Fruit fly (Drosophila melanogaster): ENCODE measurements around the gene zen2.

The zen2 gene

DNA sequence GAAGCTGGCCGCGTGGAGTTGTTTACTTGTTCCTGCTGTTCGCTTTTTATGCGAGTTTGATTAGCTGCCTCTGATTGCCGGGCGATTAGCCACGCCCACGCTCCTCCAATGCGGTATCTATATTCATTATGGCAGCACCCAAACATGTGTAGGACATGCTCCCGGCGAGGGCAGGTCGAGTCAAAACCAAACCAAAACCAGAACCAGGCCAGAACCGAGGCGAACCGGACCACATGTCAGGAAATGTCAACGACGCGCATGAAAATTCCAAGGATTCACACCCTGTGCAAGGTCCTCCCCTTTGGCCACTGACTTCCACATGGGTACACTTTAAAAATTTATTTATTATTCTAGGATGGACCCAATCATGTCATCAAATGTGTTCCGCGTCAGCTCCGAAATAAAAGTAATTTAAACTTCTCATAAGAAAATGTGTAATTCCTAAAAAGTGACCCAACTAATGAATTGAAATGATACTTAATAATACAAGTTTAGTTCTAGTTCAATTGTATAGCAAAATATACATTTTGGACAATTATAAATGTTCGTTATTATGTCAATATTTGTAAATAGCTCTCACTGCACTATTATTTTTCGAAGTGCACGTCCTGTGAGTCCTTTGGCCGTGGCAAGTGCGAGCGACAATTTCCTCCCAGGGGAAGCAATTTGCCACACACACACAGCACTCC, 7.7 kb upstream of the zen2 start:
- TF ChIP-seq jim (GFP tag; optimal IDR thresholded peaks at IDR 0.05): no peak
- TF ChIP-seq HLH106 (tag; optimal IDR thresholded peaks at IDR 0.05): no peak
- no peak for TF ChIP-seq Dfd (GFP tag; optimal IDR thresholded peaks at IDR 0.05)
- TF ChIP-seq dsf (GFP tag; optimal IDR thresholded peaks at IDR 0.05; ENCODE audit: borderline replicate concordance): no peak
- TF ChIP-seq Rel (GFP tag; optimal IDR thresholded peaks at IDR 0.05): no peak
- TF ChIP-seq Rel (tag; optimal IDR thresholded peaks at IDR 0.05): no peak
- no peak for TF ChIP-seq woc (GFP tag; optimal IDR thresholded peaks at IDR 0.05)
- TF ChIP-seq dl (GFP tag; optimal IDR thresholded peaks at IDR 0.05; ENCODE audit: insufficient read depth in 1 of 2, partially characterized antibody in 2 of 2): no peak
- TF ChIP-seq OdsH (GFP tag; optimal IDR thresholded peaks at IDR 0.05): no peak

DNA sequence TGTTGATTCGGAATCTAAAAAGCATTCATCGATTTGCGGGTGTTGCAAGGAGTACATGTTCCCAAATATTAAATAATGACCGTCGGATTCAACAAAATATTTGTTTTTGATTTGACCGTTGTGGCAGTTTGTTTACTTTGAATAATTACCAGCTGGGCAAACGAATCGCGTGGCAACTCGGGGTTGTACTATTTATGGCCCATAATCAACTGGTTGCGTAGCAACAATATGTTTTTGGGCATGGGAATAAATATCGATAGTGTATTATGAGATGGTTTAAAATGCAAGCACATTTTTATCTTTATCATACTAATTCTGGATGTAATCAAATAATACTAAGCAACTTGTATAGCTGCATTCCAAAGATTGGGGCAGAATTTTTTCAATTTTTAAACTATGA, 4.0 kb upstream of the zen2 start, which contains the start of gene CG34297:
Gene CG34297, minus strand, starts transcription at position 101 of the 400 bp plus-strand sequence.
- TF ChIP-seq N (GFP tag; optimal IDR thresholded peaks at IDR 0.05) (no peak), Jra (GFP tag; optimal IDR thresholded peaks at IDR 0.05) (no peak), foxo (GFP tag; optimal IDR thresholded peaks at IDR 0.05) (no peak), HLH106 (tag; optimal IDR thresholded peaks at IDR 0.05) (no peak), sage (GFP tag; optimal IDR thresholded peaks at IDR 0.05) (no peak), psq (GFP tag; optimal IDR thresholded peaks at IDR 0.05) (no peak), CG32264 (GFP tag; optimal IDR thresholded peaks at IDR 0.05) (no peak), Dfd (GFP tag; optimal IDR thresholded peaks at IDR 0.05) (no peak)

DNA sequence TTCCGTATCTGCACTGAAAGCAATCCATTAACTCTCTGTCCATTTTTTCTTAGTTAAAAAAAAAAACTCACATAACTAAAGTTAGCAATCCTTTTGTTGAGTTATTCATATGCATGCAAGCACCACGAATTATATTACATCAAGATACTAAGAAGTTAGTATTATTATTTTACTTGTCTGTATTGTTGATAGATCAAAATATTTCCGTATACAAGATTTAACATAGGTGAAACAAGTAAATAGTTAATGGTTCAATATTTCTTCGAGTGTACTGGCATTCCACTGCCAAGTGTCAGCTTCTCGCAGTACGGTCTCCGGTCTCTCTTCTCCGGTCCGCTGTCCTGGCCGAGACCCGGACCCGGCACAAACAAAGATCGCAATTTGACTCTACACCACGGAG, 2.3 kb upstream of the zen2 start:
- no peak for TF ChIP-seq dsf (GFP tag; optimal IDR thresholded peaks at IDR 0.05; ENCODE audit: borderline replicate concordance)
- no peak for TF ChIP-seq CG9705 (GFP tag; optimal IDR thresholded peaks at IDR 0.05)
- no peak for TF ChIP-seq brk (GFP tag; optimal IDR thresholded peaks at IDR 0.05)
- TF ChIP-seq Hr78 (GFP tag; optimal IDR thresholded peaks at IDR 0.05): no peak
- no peak for TF ChIP-seq br (GFP tag; optimal IDR thresholded peaks at IDR 0.05)
- no peak for TF ChIP-seq HLH106 (tag; optimal IDR thresholded peaks at IDR 0.05)
- no peak for TF ChIP-seq psq (GFP tag; optimal IDR thresholded peaks at IDR 0.05)
- no peak for TF ChIP-seq foxo (GFP tag; optimal IDR thresholded peaks at IDR 0.05)
- TF ChIP-seq Vsx2 (GFP tag; optimal IDR thresholded peaks at IDR 0.05; ENCODE audit: partially characterized antibody): no peak
- no peak for TF ChIP-seq ey (GFP tag; optimal IDR thresholded peaks at IDR 0.05)
- TF ChIP-seq N (GFP tag; optimal IDR thresholded peaks at IDR 0.05): no peak
- no peak for TF ChIP-seq Hr83 (GFP tag; optimal IDR thresholded peaks at IDR 0.05; ENCODE audit: poor library complexity, severe bottlenecking)
- no peak for TF ChIP-seq fru (GFP tag; optimal IDR thresholded peaks at IDR 0.05)
- no peak for TF ChIP-seq rgr (GFP tag; optimal IDR thresholded peaks at IDR 0.05)
- no peak for TF ChIP-seq CrebA (GFP tag; optimal IDR thresholded peaks at IDR 0.05; ENCODE audit: borderline replicate concordance)
- TF ChIP-seq sv (GFP tag; optimal IDR thresholded peaks at IDR 0.05): no peak
- TF ChIP-seq Dif (GFP tag; optimal IDR thresholded peaks at IDR 0.05; ENCODE audit: partially characterized antibody): no peak
- no peak for TF ChIP-seq Abd-B (GFP tag; optimal IDR thresholded peaks at IDR 0.05)
- TF ChIP-seq OdsH (GFP tag; optimal IDR thresholded peaks at IDR 0.05): no peak
- no peak for TF ChIP-seq dl (GFP tag; optimal IDR thresholded peaks at IDR 0.05; ENCODE audit: insufficient read depth in 1 of 2, partially characterized antibody in 2 of 2)

DNA sequence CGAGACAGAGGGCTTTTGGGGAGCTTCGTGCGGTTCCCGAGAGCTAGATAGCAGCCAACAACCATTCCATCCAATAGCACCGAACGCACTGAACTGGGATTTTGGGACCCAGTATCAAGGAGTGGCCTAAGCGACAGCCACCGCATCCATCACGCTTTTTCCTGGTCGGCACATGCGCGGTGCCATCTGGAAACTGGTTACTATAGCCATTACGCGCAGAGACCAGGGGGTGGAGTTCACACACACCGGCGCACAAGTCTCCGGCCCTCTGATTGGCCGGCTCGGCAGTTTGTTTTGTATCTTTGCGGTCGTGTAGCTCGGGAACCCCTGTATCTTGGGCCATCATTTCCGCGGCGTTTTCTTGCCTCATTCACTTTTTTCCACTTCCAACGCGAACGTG, 2.0 kb downstream of the zen2 start, which contains the start of gene pb:
Gene pb, minus strand, starts transcription at position 81 of the 400 bp plus-strand sequence.
- TF ChIP-seq Vsx2 (GFP tag; optimal IDR thresholded peaks at IDR 0.05; ENCODE audit: partially characterized antibody): no peak
- no peak for TF ChIP-seq Dfd (GFP tag; optimal IDR thresholded peaks at IDR 0.05)
- no peak for TF ChIP-seq rgr (GFP tag; optimal IDR thresholded peaks at IDR 0.05)
- no peak for TF ChIP-seq jim (GFP tag; optimal IDR thresholded peaks at IDR 0.05)
- no peak for TF ChIP-seq Myc (optimal IDR thresholded peaks at IDR 0.05)
- TF ChIP-seq Jra (GFP tag; optimal IDR thresholded peaks at IDR 0.05): no peak
- TF ChIP-seq br (GFP tag; optimal IDR thresholded peaks at IDR 0.05): no peak
- TF ChIP-seq GATAd (GFP tag; optimal IDR thresholded peaks at IDR 0.05): no peak
- TF ChIP-seq usp (GFP tag; optimal IDR thresholded peaks at IDR 0.05): no peak
- no peak for TF ChIP-seq Mio (GFP tag; optimal IDR thresholded peaks at IDR 0.05)
- no peak for TF ChIP-seq h (GFP tag; optimal IDR thresholded peaks at IDR 0.05)

All from whole organism, wandering third instar larva.